Fruit fly (Drosophila melanogaster): Measurements from ENCODE around the gene ND-PDSW.

- TF ChIP-seq sv (GFP tag; optimal IDR thresholded peaks at IDR 0.05) (no peak), dl (GFP tag; optimal IDR thresholded peaks at IDR 0.05; ENCODE audit: insufficient read depth in 1 of 2, partially characterized antibody in 2 of 2) (no peak), foxo (GFP tag; optimal IDR thresholded peaks at IDR 0.05) (no peak), psq (GFP tag; optimal IDR thresholded peaks at IDR 0.05) (no peak), N (GFP tag; optimal IDR thresholded peaks at IDR 0.05) (no peak)
These were observed 43.2 kb upstream of the ND-PDSW start for dm6 chr2L:3422753-3423152.
